Worm (Caenorhabditis elegans) whole organism, young adult: ENCODE data around the gene tbp-1.

ENCODE experiments used
- C17E4.6 ChIP-seq: fragments of 200-800 bp; sonication (Bioruptor generic); IDR thresholded peaks from 2 replicates; pipeline ENCODE4 v1.3.6; 2022; ENCODE audit warnings: missing genetic modification reagents, missing genetic modification characterization, missing compliant biosample characterization
- D2030.7 ChIP-seq: fragments of 200-800 bp; sonication (Bioruptor generic); IDR thresholded peaks from 2 replicates; pipeline ENCODE4 v1.3.6; 2022; ENCODE audit warnings: missing genetic modification reagents, missing genetic modification characterization, missing compliant biosample characterization
- K12H6.12 ChIP-seq: fragments of 200-800 bp; sonication (Bioruptor generic); optimal IDR thresholded peaks from 2 replicates; lab custom pipeline; 2018; ENCODE audit warnings: mild to moderate bottlenecking, missing genetic modification characterization, missing compliant biosample characterization
- Y53G8AR.9 ChIP-seq: fragments of 200-800 bp; sonication (Bioruptor generic); conservative IDR thresholded peaks from 2 replicates; pipeline ENCODE4 v1.3.6; 2022; ENCODE audit warnings: missing genetic modification reagents, missing genetic modification characterization, missing compliant biosample characterization
- Y95B8A.8 ChIP-seq: fragments of 200-800 bp; sonication (Bioruptor generic); IDR thresholded peaks from 2 replicates; pipeline ENCODE4 v1.3.6; 2022; ENCODE audit warnings: missing genetic modification reagents, missing genetic modification characterization, missing compliant biosample characterization
- ZK185.1 ChIP-seq: sonication (generic microtip); optimal IDR thresholded peaks from 2 replicates; lab custom pipeline; 2016; ENCODE audit warnings: mild to moderate bottlenecking, missing genetic modification characterization, missing compliant biosample characterization; ENCODE audit not compliant: poor library complexity, severe bottlenecking
- ama-1 ChIP-seq, 3 experiments: fragments of 150-350 bp in 1 of 3; sonication (generic microtip) in 2 of 3; optimal IDR thresholded peaks; 2 replicates each; lab custom pipeline; 2014 to 2018; ENCODE audit warnings: missing biosample characterization in 2 of 3, missing genetic modification characterization in 2 of 3, missing genetic modification reagents in 2 of 3
- attf-3 ChIP-seq: fragments of 200-800 bp; sonication (Bioruptor generic); conservative IDR thresholded peaks from 2 replicates; pipeline ENCODE4 v1.3.6; 2022; ENCODE audit warnings: missing genetic modification reagents, missing genetic modification characterization, missing compliant biosample characterization
- cebp-1 ChIP-seq, 2 experiments: fragments of 200-800 bp in 1 of 2; sonication (Bioruptor generic) in 1 of 2; sonication (generic microtip) in 1 of 2; IDR thresholded peaks in 1 of 2; optimal IDR thresholded peaks in 1 of 2; 2 replicates each; pipeline versions ENCODE4 v1.3.6 to Lab custom; 2017 to 2022; ENCODE audit warnings: missing compliant biosample characterization in 2 of 2, missing genetic modification characterization in 2 of 2, mild to moderate bottlenecking in 1 of 2, missing genetic modification reagents in 1 of 2, moderate library complexity in 1 of 2
- ceh-27 ChIP-seq: fragments of 200-800 bp; sonication (Bioruptor generic); optimal IDR thresholded peaks from 2 replicates; lab custom pipeline; 2018; ENCODE audit warnings: mild to moderate bottlenecking, missing genetic modification characterization, moderate library complexity, missing compliant biosample characterization
- ceh-40 ChIP-seq: fragments of 200-800 bp; sonication (Bioruptor generic); IDR thresholded peaks from 2 replicates; pipeline ENCODE4 v1.3.6; 2022; ENCODE audit warnings: missing genetic modification characterization, missing compliant biosample characterization
- ceh-91 ChIP-seq: fragments of 200-800 bp; sonication (Bioruptor generic); IDR thresholded peaks from 2 replicates; pipeline ENCODE4 v1.3.6; 2022; ENCODE audit warnings: missing genetic modification reagents, missing genetic modification characterization, missing compliant biosample characterization
- chd-7 ChIP-seq: sonication (generic microtip); optimal IDR thresholded peaks from 2 replicates; lab custom pipeline; 2016; ENCODE audit warnings: mild to moderate bottlenecking, missing genetic modification characterization, moderate library complexity, missing compliant biosample characterization
- die-1 ChIP-seq: sonication (generic microtip); optimal IDR thresholded peaks from 2 replicates; lab custom pipeline; 2016; ENCODE audit warnings: missing genotype, mild to moderate bottlenecking, missing genetic modification characterization, missing compliant biosample characterization
- dox-1 ChIP-seq: fragments of 200-800 bp; sonication (Bioruptor generic); IDR thresholded peaks from 2 replicates; pipeline ENCODE4 v1.3.6; 2022; ENCODE audit warnings: missing genetic modification reagents, missing genetic modification characterization, missing compliant biosample characterization
- egrh-3 ChIP-seq: fragments of 200-800 bp; sonication (Bioruptor generic); IDR thresholded peaks from 2 replicates; pipeline ENCODE4 v1.3.6; 2022; ENCODE audit warnings: missing genetic modification reagents, missing genetic modification characterization, missing compliant biosample characterization
- ets-4 ChIP-seq: fragments of 200-800 bp; sonication (Bioruptor generic); optimal IDR thresholded peaks from 2 replicates; lab custom pipeline; 2018; ENCODE audit warnings: mild to moderate bottlenecking, missing genetic modification characterization, missing compliant biosample characterization
- hlh-12 ChIP-seq: sonication (generic microtip); optimal IDR thresholded peaks from 2 replicates; lab custom pipeline; 2016; ENCODE audit warnings: missing genetic modification characterization, missing compliant biosample characterization
- lin-40 ChIP-seq: sonication (generic microtip); optimal IDR thresholded peaks from 2 replicates; lab custom pipeline; 2016; ENCODE audit warnings: missing genetic modification characterization, mild to moderate bottlenecking, missing compliant biosample characterization, missing genotype, missing genetic modification reagents
- madf-8 ChIP-seq: fragments of 200-800 bp; sonication (Bioruptor generic); conservative IDR thresholded peaks from 2 replicates; pipeline ENCODE4 v1.3.6; 2022; ENCODE audit warnings: missing genetic modification reagents, missing genetic modification characterization, missing compliant biosample characterization
- mxl-1 ChIP-seq: sonication (generic microtip); optimal IDR thresholded peaks from 2 replicates; lab custom pipeline; 2016; ENCODE audit warnings: missing genetic modification characterization, missing compliant biosample characterization
- pbrm-1 ChIP-seq: fragments of 200-800 bp; sonication (Bioruptor generic); IDR thresholded peaks from 2 replicates; pipeline ENCODE4 v1.3.6; 2022; ENCODE audit warnings: missing genetic modification reagents, missing genetic modification characterization, missing compliant biosample characterization
- rcor-1 ChIP-seq: fragments of 200-800 bp; sonication (Bioruptor generic); IDR thresholded peaks from 2 replicates; pipeline ENCODE4 v1.3.6; 2022; ENCODE audit warnings: missing genetic modification reagents, missing genetic modification characterization, missing compliant biosample characterization
- rpc-1 ChIP-seq, 2 experiments: fragments of 150-350 bp in 1 of 2; sonication (generic microtip) in 1 of 2; optimal IDR thresholded peaks; 2 replicates each; lab custom pipeline; 2014 to 2018; ENCODE audit warnings: missing biosample characterization in 1 of 2, missing genetic modification characterization in 1 of 2, missing genetic modification reagents in 1 of 2, missing genotype in 1 of 2
- sdz-38 ChIP-seq: sonication (generic microtip); optimal IDR thresholded peaks from 2 replicates; lab custom pipeline; 2016; ENCODE audit warnings: missing genotype, missing genetic modification characterization, missing compliant biosample characterization
- snpc-3.4 ChIP-seq: sonication (generic microtip); optimal IDR thresholded peaks from 2 replicates; lab custom pipeline; 2017; ENCODE audit warnings: missing genetic modification characterization, mild to moderate bottlenecking, missing compliant biosample characterization, antibody characterized with exemption, moderate library complexity, missing genotype, missing genetic modification reagents
- tbp1 ChIP-seq: fragments of 200-800 bp; sonication (Bioruptor generic); optimal IDR thresholded peaks from 2 replicates; lab custom pipeline; 2018; ENCODE audit warnings: mild to moderate bottlenecking, missing genetic modification characterization, missing compliant biosample characterization
- tlf-1 ChIP-seq: fragments of 200-800 bp; sonication (Bioruptor generic); optimal IDR thresholded peaks from 2 replicates; lab custom pipeline; 2018; ENCODE audit warnings: mild to moderate bottlenecking, missing genetic modification characterization, missing compliant biosample characterization
- ztf-6 ChIP-seq: fragments of 200-800 bp; sonication (Bioruptor generic); IDR thresholded peaks from 2 replicates; pipeline ENCODE4 v1.3.6; 2022; ENCODE audit warnings: missing genetic modification reagents, missing genetic modification characterization, missing compliant biosample characterization

tbp-1 gene

ce11 chrIII:7369394-7370024, 14.3 kb upstream of the tbp-1 start (continued):
- no peak for TF ChIP-seq ztf-6 (GFP tag; lab: Robert Waterston, UW)
- peak; percentile 41 for TF ChIP-seq ama-1 (optimal IDR thresholded peaks at IDR 0.05; lab: Kevin White, UChicago)
- TF ChIP-seq ama-1 (GFP tag; optimal IDR thresholded peaks at IDR 0.05; lab: Kevin White, UChicago), result no peak
- TF ChIP-seq mxl-1, result no peak
- no peak for TF ChIP-seq ceh-91 (GFP tag; lab: Robert Waterston, UW)
- TF ChIP-seq ceh-40 (GFP tag; lab: Robert Waterston, UW), result 0 out of 2 replicates have a peak, but pooled peaks have one; percentile 9
- peak; percentile 39 for TF ChIP-seq chd-7
- no peak for TF ChIP-seq hlh-12 (tag; lab: Kevin White, UChicago)
- peak; percentile 48 for TF ChIP-seq lin-40 (tag; lab: Kevin White, UChicago)
- no peak for TF ChIP-seq cebp-1 (GFP tag; IDR thresholded peaks at IDR 0.05; lab: Robert Waterston, UW)
- TF ChIP-seq cebp-1 (tag; optimal IDR thresholded peaks at IDR 0.05; lab: Kevin White, UChicago), result peak; percentile 43

- TF ChIP-seq dox-1 (GFP tag; lab: Robert Waterston, UW) (no peak), tbp1 (GFP tag; lab: Kevin White, UChicago) (peak; percentile 25)
- TF ChIP-seq, all 124 proteins: peak for 1
These were observed 13.3 kb upstream of the tbp-1 start for ce11 chrIII:7370569-7370968.

ce11 chrIII:7373802-7374435, 9.9 kb upstream of the tbp-1 start:
- no peak for TF ChIP-seq ZK185.1 (tag; lab: Kevin White, UChicago)
- no peak for TF ChIP-seq ets-4
- no peak for TF ChIP-seq D2030.7 (GFP tag; lab: Robert Waterston, UW)
- no peak for TF ChIP-seq tlf-1 (GFP tag; lab: Kevin White, UChicago)
- TF ChIP-seq C17E4.6 (GFP tag; lab: Robert Waterston, UW), result no peak
- TF ChIP-seq rcor-1, result no peak
- no peak for TF ChIP-seq snpc-3.4
- TF ChIP-seq attf-3 (GFP tag; lab: Robert Waterston, UW), result no peak
- no peak for TF ChIP-seq K12H6.12 (tag; lab: Kevin White, UChicago)
- TF ChIP-seq die-1 (tag; lab: Kevin White, UChicago), result no peak
- TF ChIP-seq egrh-3, result no peak
- no peak for TF ChIP-seq ceh-27 (GFP tag; lab: Kevin White, UChicago)
- TF ChIP-seq sdz-38 (tag; lab: Kevin White, UChicago), result no peak
- no peak for TF ChIP-seq Y53G8AR.9 (GFP tag; lab: Robert Waterston, UW)
- TF ChIP-seq, all 124 proteins: peak for 0

ce11 chrIII:7374681-7375271, 9.1 kb upstream of the tbp-1 start, which contains the start of gene mml-1:
Gene mml-1, minus strand, starts transcription at chrIII:7374731.
- TF ChIP-seq ama-1 (optimal IDR thresholded peaks at IDR 0.05; lab: Kevin White, UChicago), result peak; percentile 50
- no peak for TF ChIP-seq ama-1 (GFP tag; optimal IDR thresholded peaks at IDR 0.05; lab: Kevin White, UChicago)
- no peak for TF ChIP-seq Y95B8A.8 (GFP tag; lab: Robert Waterston, UW)
- TF ChIP-seq madf-8, result no peak
- TF ChIP-seq tbp1 (GFP tag; lab: Kevin White, UChicago), result peak; percentile 6
- TF ChIP-seq rpc-1 (optimal IDR thresholded peaks at IDR 0.05; lab: Kevin White, UChicago), result no peak
- no peak for TF ChIP-seq rpc-1 (tag; optimal IDR thresholded peaks at IDR 0.05; lab: Kevin White, UChicago)
- 0 out of 2 replicates have a peak, but pooled peaks have one; percentile 6 for TF ChIP-seq pbrm-1 (GFP tag; lab: Robert Waterston, UW)
